Fruit fly (Drosophila melanogaster): ENCODE data around the gene CG31457.
A peak's percentile ranks its signal among the peaks of the same experiment; 100 is the strongest.

Gene CG31457

dm6 chr3R:23173393-23173981 is 45.7 kb upstream of the CG31457 start, which contains the start of gene CG46310 (continued):
- TF ChIP-seq CG17829 (tag; optimal IDR thresholded peaks at IDR 0.05) (peak; percentile 82), wek (GFP tag; optimal IDR thresholded peaks at IDR 0.05) (peak; percentile 41), CG7786 (GFP tag; optimal IDR thresholded peaks at IDR 0.05) (no peak), kni (GFP tag; optimal IDR thresholded peaks at IDR 0.05) (no peak), sob (GFP tag; IDR thresholded peaks at IDR 0.05) (peak; percentile 94), btn (GFP tag; optimal IDR thresholded peaks at IDR 0.05) (no peak), her (GFP tag; optimal IDR thresholded peaks at IDR 0.05) (no peak), CG6272 (GFP tag; IDR thresholded peaks at IDR 0.05) (peak; percentile 56; the same call in 1 of the 2 replicates), vfl (GFP tag; optimal IDR thresholded peaks at IDR 0.05) (no peak), Fer3 (tag; optimal IDR thresholded peaks at IDR 0.05) (peak; percentile 64), ind (GFP tag; optimal IDR thresholded peaks at IDR 0.05) (peak; percentile 58), CG9876 (GFP tag; optimal IDR thresholded peaks at IDR 0.05) (no peak), CG5180 (GFP tag; optimal IDR thresholded peaks at IDR 0.05) (peak; percentile 20), HmgD (GFP tag; optimal IDR thresholded peaks at IDR 0.05) (no peak), lov (optimal IDR thresholded peaks at IDR 0.05) (no peak), lov (GFP tag; IDR thresholded peaks at IDR 0.05) (0 out of 3 replicates have a peak, but pooled peaks have one; percentile 57), Sin3A (optimal IDR thresholded peaks at IDR 0.05) (no peak), nau (GFP tag; optimal IDR thresholded peaks at IDR 0.05) (peak; percentile 47), Dad (GFP tag; optimal IDR thresholded peaks at IDR 0.05) (no peak), CG10565 (GFP tag; optimal IDR thresholded peaks at IDR 0.05) (no peak), kay (GFP tag; optimal IDR thresholded peaks at IDR 0.05) (no peak), CG13296 (GFP tag; optimal IDR thresholded peaks at IDR 0.05) (peak; percentile 51), CG6765 (GFP tag; optimal IDR thresholded peaks at IDR 0.05) (peak; percentile 17), dysf (GFP tag; IDR thresholded peaks at IDR 0.05) (peak; percentile 94), knrl (GFP tag; IDR thresholded peaks at IDR 0.05; ENCODE audit: partially characterized antibody) (no peak), ftz-f1 (GFP tag; optimal IDR thresholded peaks at IDR 0.05) (no peak), ATbp (GFP tag; optimal IDR thresholded peaks at IDR 0.05) (peak; percentile 73), Eip74EF (GFP tag; optimal IDR thresholded peaks at IDR 0.05) (peak in 1 of 2 experiments; percentile 43), CG18262 (tag; optimal IDR thresholded peaks at IDR 0.05) (peak; percentile 82), Jarid2 (GFP tag; optimal IDR thresholded peaks at IDR 0.05) (no peak), rib (GFP tag; IDR thresholded peaks at IDR 0.05) (peak; percentile 89), Nf-YB (GFP tag; optimal IDR thresholded peaks at IDR 0.05) (peak; percentile 24), CG8478 (optimal IDR thresholded peaks at IDR 0.05) (no peak), Med (GFP tag) (peak; percentile 86), CG11093 (GFP tag; IDR thresholded peaks at IDR 0.05) (peak; percentile 74), fd102C (GFP tag; optimal IDR thresholded peaks at IDR 0.05) (no peak), Max (GFP tag; optimal IDR thresholded peaks at IDR 0.05) (peak; percentile 34), Xbp1 (GFP tag; optimal IDR thresholded peaks at IDR 0.05) (peak; percentile 44), CG7745 (tag; optimal IDR thresholded peaks at IDR 0.05) (no peak), nerfin-1 (tag; optimal IDR thresholded peaks at IDR 0.05) (no peak), sima (GFP tag; optimal IDR thresholded peaks at IDR 0.05) (no peak), CG13624 (GFP tag; optimal IDR thresholded peaks at IDR 0.05) (no peak), CG4328 (GFP tag; optimal IDR thresholded peaks at IDR 0.05) (peak; percentile 22), bsh (GFP tag; optimal IDR thresholded peaks at IDR 0.05) (peak; percentile 3 to 55), CG17385 (GFP tag; optimal IDR thresholded peaks at IDR 0.05) (peak; percentile 46), B-H1 (GFP tag; IDR thresholded peaks at IDR 0.05) (peak; percentile 40; the same call in 2 of the 3 replicates), pita (GFP tag; optimal IDR thresholded peaks at IDR 0.05) (no peak), HHEX (GFP tag; optimal IDR thresholded peaks at IDR 0.05) (peak; percentile 66), CG1233 (GFP tag; optimal IDR thresholded peaks at IDR 0.05) (peak; percentile 40), CG4730 (GFP tag; IDR thresholded peaks at IDR 0.05) (peak; percentile 63), gsb (GFP tag; IDR thresholded peaks at IDR 0.05) (peak; percentile 81)
